Worm (Caenorhabditis elegans) whole organism, L1 larva: ENCODE measurements around the gene chch-3.

Experiments
- C04F5.9 ChIP-seq: sonication (generic microtip); optimal IDR thresholded peaks from 2 replicates; lab custom pipeline; 2016; ENCODE audit warnings: missing genetic modification characterization, missing compliant biosample characterization
- C34B4.2 ChIP-seq: sonication (generic microtip); optimal IDR thresholded peaks from 2 replicates; lab custom pipeline; 2017; ENCODE audit warnings: mild to moderate bottlenecking, missing genetic modification characterization, missing compliant biosample characterization
- ceh-88 ChIP-seq: fragments of 200-800 bp; sonication (Bioruptor generic); IDR thresholded peaks from 2 replicates; pipeline ENCODE4 v1.3.6; 2022; ENCODE audit warnings: missing genetic modification characterization, missing compliant biosample characterization
- fos-1 ChIP-seq: fragments of 150-350 bp; optimal IDR thresholded peaks from 2 replicates; lab custom pipeline; 2014; ENCODE audit warnings: missing biosample characterization, missing genetic modification characterization
- hpl-2 ChIP-seq: fragments of 150-350 bp; optimal IDR thresholded peaks from 2 replicates; lab custom pipeline; 2014; ENCODE audit warnings: missing biosample characterization, missing genetic modification reagents, missing genetic modification characterization
- lin-13 ChIP-seq: fragments of 150-350 bp; optimal IDR thresholded peaks from 2 replicates; lab custom pipeline; 2014; ENCODE audit warnings: missing biosample characterization, missing genetic modification reagents, missing genetic modification characterization
- lin-15B ChIP-seq: fragments of 150-350 bp; sonication (generic microtip); optimal IDR thresholded peaks from 3 replicates; lab custom pipeline; 2014; ENCODE audit warnings: missing biosample characterization, missing genetic modification characterization
- snpc-4 ChIP-seq: fragments of 150-350 bp; optimal IDR thresholded peaks from 2 replicates; lab custom pipeline; 2014; ENCODE audit warnings: missing biosample characterization, missing genetic modification characterization
- sup-37 ChIP-seq: fragments of 200-800 bp; sonication (Bioruptor generic); optimal IDR thresholded peaks from 2 replicates; lab custom pipeline; 2018; ENCODE audit warnings: mild to moderate bottlenecking, missing genetic modification characterization, missing compliant biosample characterization
- unc-62 ChIP-seq: fragments of 150-350 bp; optimal IDR thresholded peaks from 2 replicates; lab custom pipeline; 2014; ENCODE audit warnings: missing biosample characterization, missing genetic modification reagents, missing genetic modification characterization
- unc-86 ChIP-seq: sonication (generic microtip); optimal IDR thresholded peaks from 2 replicates; lab custom pipeline; 2016; ENCODE audit warnings: missing genetic modification characterization, missing compliant biosample characterization

- no peak for TF ChIP-seq lin-13 (GFP tag; lab: Kevin White, UChicago)
- no peak for TF ChIP-seq lin-15B (tag; lab: Kevin White, UChicago)
- TF ChIP-seq unc-62 (GFP tag; lab: Kevin White, UChicago), result no peak
- no peak for TF ChIP-seq hpl-2 (GFP tag; lab: Kevin White, UChicago)
- no peak for TF ChIP-seq sup-37
- no peak for TF ChIP-seq fos-1
- TF ChIP-seq unc-86 (tag; lab: Kevin White, UChicago), result no peak
- no peak for TF ChIP-seq C04F5.9 (tag; lab: Kevin White, UChicago)
- no peak for TF ChIP-seq ceh-88 (GFP tag; lab: Robert Waterston, UW)
- TF ChIP-seq snpc-4 (tag; lab: Kevin White, UChicago), result no peak
- no peak for TF ChIP-seq C34B4.2 (tag; lab: Kevin White, UChicago)
Measured at ce11 chrII:9374807-9375206, 42.0 kb upstream of the chch-3 start, which contains the start of gene C06C3.12.
